Worm (Caenorhabditis elegans) whole organism, early embryonic: ENCODE results near the gene clec-191.
"Not testable (repeated sequence)": the region's sequence is repeated elsewhere in the genome, so short reads cannot be mapped to it uniquely, and the experiment has no call there.

Experiments used
- B0310.2 ChIP-seq: sonication (generic microtip); optimal IDR thresholded peaks from 2 replicates; lab custom pipeline; 2016; ENCODE audit warnings: mild to moderate bottlenecking, missing genetic modification characterization, missing compliant biosample characterization
- F13C5.2 ChIP-seq: sonication (generic microtip); optimal IDR thresholded peaks from 2 replicates; lab custom pipeline; 2017; ENCODE audit warnings: mild to moderate bottlenecking, missing genetic modification characterization, inconsistent platforms, missing compliant biosample characterization
- aly-1 ChIP-seq: sonication (generic microtip); optimal IDR thresholded peaks from 2 replicates; lab custom pipeline; 2016; ENCODE audit warnings: missing genetic modification characterization, missing compliant biosample characterization
- ama-1 ChIP-seq: fragments of 150-350 bp; optimal IDR thresholded peaks from 2 replicates; lab custom pipeline; 2014
- ceh-13 ChIP-seq: fragments of 200-800 bp; sonication (Bioruptor generic); optimal IDR thresholded peaks from 2 replicates; lab custom pipeline; 2018; ENCODE audit warnings: mild to moderate bottlenecking, missing genetic modification characterization, missing compliant biosample characterization
- ceh-36 ChIP-seq: sonication (generic microtip); optimal IDR thresholded peaks from 2 replicates; lab custom pipeline; 2016; ENCODE audit warnings: missing genetic modification characterization, inconsistent platforms, missing compliant biosample characterization
- ets-7 ChIP-seq: sonication (generic microtip); optimal IDR thresholded peaks from 2 replicates; lab custom pipeline; 2016; ENCODE audit warnings: missing genotype, missing genetic modification characterization, missing compliant biosample characterization
- flt-1 ChIP-seq: fragments of 200-800 bp; sonication (Bioruptor generic); IDR thresholded peaks from 2 replicates; pipeline ENCODE4 v1.3.6; 2022; ENCODE audit warnings: missing genetic modification characterization, missing compliant biosample characterization
- hmbx-1 ChIP-seq: sonication (generic microtip); optimal IDR thresholded peaks from 2 replicates; lab custom pipeline; 2016; ENCODE audit warnings: mild to moderate bottlenecking, missing genetic modification characterization, missing compliant biosample characterization
- hmg-4 ChIP-seq: fragments of 200-800 bp; sonication (Bioruptor generic); optimal IDR thresholded peaks from 2 replicates; lab custom pipeline; 2018; ENCODE audit warnings: mild to moderate bottlenecking, missing genetic modification characterization, missing compliant biosample characterization
- hnd-1 ChIP-seq: sonication (generic microtip); optimal IDR thresholded peaks from 2 replicates; lab custom pipeline; 2016; ENCODE audit warnings: missing genetic modification characterization, missing compliant biosample characterization
- pes-1 ChIP-seq: fragments of 200-800 bp; sonication (Bioruptor generic); IDR thresholded peaks from 2 replicates; pipeline ENCODE4 v1.3.6; 2022; ENCODE audit warnings: missing genetic modification reagents, missing genetic modification characterization, missing compliant biosample characterization
- scrt-1 ChIP-seq: fragments of 200-800 bp; sonication (Bioruptor generic); IDR thresholded peaks from 2 replicates; pipeline ENCODE4 v1.3.6; 2022; ENCODE audit warnings: missing genetic modification characterization, missing compliant biosample characterization
- sea-1 ChIP-seq: fragments of 200-800 bp; sonication (Bioruptor generic); conservative IDR thresholded peaks from 2 replicates; pipeline ENCODE4 v1.3.6; 2022; ENCODE audit warnings: missing genetic modification characterization, missing compliant biosample characterization
- tbx-11 ChIP-seq: fragments of 200-800 bp; sonication (Bioruptor generic); IDR thresholded peaks from 2 replicates; pipeline ENCODE4 v1.3.6; 2022; ENCODE audit warnings: missing genetic modification characterization, missing compliant biosample characterization
- tbx-37 ChIP-seq: fragments of 200-800 bp; sonication (Bioruptor generic); conservative IDR thresholded peaks from 2 replicates; pipeline ENCODE4 v1.3.6; 2022; ENCODE audit warnings: missing genetic modification reagents, missing genetic modification characterization, missing compliant biosample characterization
- tra-4 ChIP-seq: sonication (generic microtip); optimal IDR thresholded peaks from 2 replicates; lab custom pipeline; 2017; ENCODE audit warnings: missing genetic modification characterization, missing compliant biosample characterization

The clec-191 gene

ce11 chrIV:16310103-16310502, 29.6 kb upstream of the clec-191 start:
- TF ChIP-seq ets-7 (no peak), B0310.2 (no peak)

- TF ChIP-seq tra-4; flt-1 (GFP tag; lab: Robert Waterston, UW); ets-7: not testable (repeated sequence)
Measured at ce11 chrIV:16307925-16308324, 27.4 kb upstream of the clec-191 start, which contains the start of gene rac-2. Gene rac-2 (plus strand): TSS chrIV:16308225.

ce11 chrIV:16306918-16307317, 26.4 kb upstream of the clec-191 start:
- TF ChIP-seq ceh-36 (tag; lab: Kevin White, UChicago) (no peak), F13C5.2 (no peak), flt-1 (GFP tag; lab: Robert Waterston, UW) (no peak)

ce11 chrIV:16298851-16299250, 18.3 kb upstream of the clec-191 start, which contains the start of gene srz-72:
Gene srz-72 (plus strand): TSS chrIV:16299151.
- TF ChIP-seq tbx-11 (GFP tag; lab: Robert Waterston, UW) (no peak), flt-1 (GFP tag; lab: Robert Waterston, UW) (no peak), ama-1 (lab: Kevin White, UChicago) (no peak), ets-7 (no peak), ceh-13 (GFP tag; lab: Kevin White, UChicago) (no peak), aly-1 (no peak)

ce11 chrIV:16293889-16294288, 13.4 kb upstream of the clec-191 start:
- TF ChIP-seq F13C5.2: no peak
- TF ChIP-seq tbx-37 (GFP tag; lab: Robert Waterston, UW): no peak
- TF ChIP-seq pes-1 (GFP tag; lab: Robert Waterston, UW): no peak
- TF ChIP-seq ets-7: no peak
- TF ChIP-seq hmbx-1: no peak
- no peak for TF ChIP-seq flt-1 (GFP tag; lab: Robert Waterston, UW)

- TF ChIP-seq ama-1 (lab: Kevin White, UChicago) (no peak), tbx-11 (GFP tag; lab: Robert Waterston, UW) (no peak)
Measured at ce11 chrIV:16290745-16291144, 10.2 kb upstream of the clec-191 start, which contains the start of gene srz-75. Gene srz-75 (minus strand): TSS chrIV:16290845.

- TF ChIP-seq tra-4: no peak
- no peak for TF ChIP-seq sea-1 (GFP tag; lab: Robert Waterston, UW)
- TF ChIP-seq ceh-13 (GFP tag; lab: Kevin White, UChicago): no peak
Measured at ce11 chrIV:16277902-16278301, 2.6 kb downstream of the clec-191 start, which contains the start of gene ccch-2. Gene ccch-2 (plus strand): TSS chrIV:16278202.

ce11 chrIV:16277291-16277690, 3.2 kb downstream of the clec-191 start, which contains the start of gene F38C2.7:
Gene F38C2.7 (minus strand): TSS chrIV:16277391.
- TF ChIP-seq tbx-11 (GFP tag; lab: Robert Waterston, UW): no peak
- no peak for TF ChIP-seq flt-1 (GFP tag; lab: Robert Waterston, UW)
- no peak for TF ChIP-seq hmg-4 (GFP tag; lab: Kevin White, UChicago)
- TF ChIP-seq ama-1 (lab: Kevin White, UChicago): no peak
- no peak for TF ChIP-seq scrt-1 (GFP tag; lab: Robert Waterston, UW)
- no peak for TF ChIP-seq ets-7
- TF ChIP-seq hnd-1: no peak
- no peak for TF ChIP-seq tbx-37 (GFP tag; lab: Robert Waterston, UW)
- TF ChIP-seq hmbx-1: no peak

- TF ChIP-seq tra-4 (no peak), flt-1 (GFP tag; lab: Robert Waterston, UW) (no peak), hmbx-1 (no peak), ceh-36 (tag; lab: Kevin White, UChicago) (no peak), sea-1 (GFP tag; lab: Robert Waterston, UW) (no peak)
Measured at ce11 chrIV:16270955-16271354, 9.6 kb downstream of the clec-191 start, which contains the start of gene F38C2.4. Gene F38C2.4 (plus strand): TSS chrIV:16271255.

- no peak for TF ChIP-seq hmbx-1
- no peak for TF ChIP-seq ama-1 (lab: Kevin White, UChicago)
- TF ChIP-seq tra-4: no peak
- TF ChIP-seq ceh-36 (tag; lab: Kevin White, UChicago): no peak
Measured at ce11 chrIV:16257330-16257729, 23.2 kb downstream of the clec-191 start, which contains the start of gene hlh-31. Gene hlh-31 (plus strand): TSS chrIV:16257630.

ce11 chrIV:16254464-16254863, 26.1 kb downstream of the clec-191 start, which contains the start of gene hlh-17:
Gene hlh-17 (plus strand): TSS chrIV:16254764.
- no peak for TF ChIP-seq ceh-13 (GFP tag; lab: Kevin White, UChicago)
- TF ChIP-seq tra-4: no peak
